Fruit fly (Drosophila melanogaster): Measurements from ENCODE around the gene Gr64c.
A peak's percentile ranks its signal among the peaks of the same experiment; 100 is the strongest.

The Gr64c gene

dm6 chr3L:4016754-4017153 lies 11.7 kb upstream of the Gr64c start (continued):
- TF ChIP-seq grau (tag; optimal IDR thresholded peaks at IDR 0.05) (peak; percentile 93), Nf-YA (GFP tag; IDR thresholded peaks at IDR 0.05) (peak; percentile 61), CG4404 (GFP tag; IDR thresholded peaks at IDR 0.05) (peak; percentile 86), ssp (GFP tag; IDR thresholded peaks at IDR 0.05) (peak; percentile 53), unc-4 (GFP tag; IDR thresholded peaks at IDR 0.05; ENCODE audit: partially characterized antibody) (no peak), CG13775 (GFP tag; optimal IDR thresholded peaks at IDR 0.05) (peak; percentile 42), CG2116 (GFP tag; optimal IDR thresholded peaks at IDR 0.05) (no peak), CG7839 (tag; optimal IDR thresholded peaks at IDR 0.05) (peak; percentile 70), cad (GFP tag; optimal IDR thresholded peaks at IDR 0.05) (no peak), Usf (GFP tag; optimal IDR thresholded peaks at IDR 0.05) (peak; percentile 33), Gsc (GFP tag; IDR thresholded peaks at IDR 0.05) (peak; percentile 61; the same call in 1 of the 2 replicates), Tbp (GFP tag; optimal IDR thresholded peaks at IDR 0.05) (no peak), sob (GFP tag; IDR thresholded peaks at IDR 0.05) (peak; percentile 33; the same call in 1 of the 2 replicates), CG12104 (GFP tag; optimal IDR thresholded peaks at IDR 0.05) (no peak), CG6683 (GFP tag; optimal IDR thresholded peaks at IDR 0.05) (no peak), CG10274 (GFP tag; optimal IDR thresholded peaks at IDR 0.05) (no peak), gcm (GFP tag; optimal IDR thresholded peaks at IDR 0.05) (peak; percentile 12), en (GFP tag; optimal IDR thresholded peaks at IDR 0.05) (peak; percentile 17), CG11696 (GFP tag; IDR thresholded peaks at IDR 0.05) (0 out of 2 replicates have a peak, but pooled peaks have one; percentile 38), bcd (GFP tag; optimal IDR thresholded peaks at IDR 0.05) (peak; percentile 46), ato (GFP tag; IDR thresholded peaks at IDR 0.05; ENCODE audit: partially characterized antibody) (no peak), mirr (GFP tag; optimal IDR thresholded peaks at IDR 0.05) (no peak), gce (GFP tag; IDR thresholded peaks at IDR 0.05) (no peak), CG18011 (GFP tag; optimal IDR thresholded peaks at IDR 0.05) (no peak), crp (GFP tag; optimal IDR thresholded peaks at IDR 0.05) (no peak), otp (GFP tag; IDR thresholded peaks at IDR 0.05) (peak; percentile 82), CG2129 (GFP tag; IDR thresholded peaks at IDR 0.05; ENCODE audit: partially characterized antibody) (no peak), nom (GFP tag; optimal IDR thresholded peaks at IDR 0.05) (no peak), dati (GFP tag; IDR thresholded peaks at IDR 0.05) (peak; percentile 70), Sry-δ (GFP tag; optimal IDR thresholded peaks at IDR 0.05) (no peak), kah (GFP tag; optimal IDR thresholded peaks at IDR 0.05) (peak; percentile 13), dan (GFP tag; IDR thresholded peaks at IDR 0.05) (peak; percentile 78), Elba2 (GFP tag; optimal IDR thresholded peaks at IDR 0.05) (peak; percentile 42), Jarid2 (GFP tag; optimal IDR thresholded peaks at IDR 0.05) (no peak), CG11456 (GFP tag; IDR thresholded peaks at IDR 0.05) (peak; percentile 70; the same call in 2 of the 3 replicates), CG14014 (GFP tag; IDR thresholded peaks at IDR 0.05) (peak; percentile 42; the same call in 1 of the 2 replicates), CG9727 (GFP tag; optimal IDR thresholded peaks at IDR 0.05) (peak; percentile 68), dimm (GFP tag; IDR thresholded peaks at IDR 0.05) (no peak), CG10565 (GFP tag; optimal IDR thresholded peaks at IDR 0.05) (no peak), HLH3B (GFP tag; IDR thresholded peaks at IDR 0.05) (peak; percentile 67), run (tag; optimal IDR thresholded peaks at IDR 0.05) (no peak), HmgZ (tag; optimal IDR thresholded peaks at IDR 0.05) (no peak), Sry-β (GFP tag; optimal IDR thresholded peaks at IDR 0.05) (no peak), E2f1 (GFP tag; IDR thresholded peaks at IDR 0.05) (peak; percentile 37; the same call in 1 of the 2 replicates), scrt (GFP tag; optimal IDR thresholded peaks at IDR 0.05) (peak; percentile 23), YL-1 (GFP tag; optimal IDR thresholded peaks at IDR 0.05) (no peak), Mad (GFP tag; optimal IDR thresholded peaks at IDR 0.05) (peak; percentile 24), CG9437 (GFP tag; optimal IDR thresholded peaks at IDR 0.05) (no peak), ranshi (GFP tag; IDR thresholded peaks at IDR 0.05) (peak; percentile 78; the same call in 1 of the 2 replicates), CG5180 (GFP tag; optimal IDR thresholded peaks at IDR 0.05) (no peak), CG8478 (optimal IDR thresholded peaks at IDR 0.05) (no peak)

All from whole organism, embryonic.